Worm (Caenorhabditis elegans): ENCODE results near the gene rga-8.
A peak's percentile ranks its signal among the peaks of the same experiment; 100 is the strongest.

The rga-8 gene

ce11 chrX:5262033-5262432 is 17.5 kb downstream of the rga-8 start:
- TF ChIP-seq fkh-10 (GFP tag; optimal IDR thresholded peaks at IDR 0.05) (no peak), daf-16 (GFP tag; optimal IDR thresholded peaks at IDR 0.05) (no peak), daf-16 (tag; optimal IDR thresholded peaks at IDR 0.05) (peak; percentile 53), aha-1 (tag) (no peak), pqm-1 (tag; optimal IDR thresholded peaks at IDR 0.05) (peak; percentile 80), egl-43 (GFP tag; IDR thresholded peaks at IDR 0.05) (no peak), zip-11 (GFP tag; IDR thresholded peaks at IDR 0.05) (no peak), D1046.2 (GFP tag; IDR thresholded peaks at IDR 0.05) (no peak), dmd-6 (GFP tag; IDR thresholded peaks at IDR 0.05) (peak; percentile 20; the same call in 1 of the 2 replicates), zip-2 (tag; optimal IDR thresholded peaks at IDR 0.05) (no peak), lin-15B (tag; optimal IDR thresholded peaks at IDR 0.05) (no peak), gei-8 (GFP tag; optimal IDR thresholded peaks at IDR 0.05) (no peak), lin-39 (tag; optimal IDR thresholded peaks at IDR 0.05) (no peak), php-3 (GFP tag; IDR thresholded peaks at IDR 0.05) (peak; percentile 85), nhr-11 (tag; optimal IDR thresholded peaks at IDR 0.05) (no peak), F10B5.3 (tag; optimal IDR thresholded peaks at IDR 0.05) (no peak), nhr-76 (tag; optimal IDR thresholded peaks at IDR 0.05) (no peak)

ce11 chrX:5260389-5260788 is 19.2 kb downstream of the rga-8 start:
- TF ChIP-seq lin-15B (tag; optimal IDR thresholded peaks at IDR 0.05) (no peak), egl-43 (GFP tag; IDR thresholded peaks at IDR 0.05) (no peak), lir-3 (tag; optimal IDR thresholded peaks at IDR 0.05) (no peak), hif-1 (tag; optimal IDR thresholded peaks at IDR 0.05) (no peak), Y105C5A.15 (GFP tag; IDR thresholded peaks at IDR 0.05) (no peak), unc-130 (GFP tag; optimal IDR thresholded peaks at IDR 0.05) (no peak), ceh-28 (tag; optimal IDR thresholded peaks at IDR 0.05) (no peak), ces-1 (GFP tag; optimal IDR thresholded peaks at IDR 0.05) (no peak), nhr-237 (tag; optimal IDR thresholded peaks at IDR 0.05) (no peak), tra-1 (GFP tag; IDR thresholded peaks at IDR 0.05) (no peak), mep-1 (tag; optimal IDR thresholded peaks at IDR 0.05) (no peak), ceh-32 (tag; optimal IDR thresholded peaks at IDR 0.05; ENCODE audit: poor library complexity) (no peak), Y5F2A.4 (GFP tag; optimal IDR thresholded peaks at IDR 0.05) (no peak), lin-13 (GFP tag; optimal IDR thresholded peaks at IDR 0.05) (no peak), jun-1 (tag; optimal IDR thresholded peaks at IDR 0.05) (no peak), ztf-11 (tag; optimal IDR thresholded peaks at IDR 0.05) (no peak), fkh-10 (GFP tag; optimal IDR thresholded peaks at IDR 0.05) (no peak), pha-4 (GFP tag; IDR thresholded peaks at IDR 0.05) (no peak), pha-4 (tag; optimal IDR thresholded peaks at IDR 0.05) (no peak), mxl-2 (GFP tag; conservative IDR thresholded peaks at IDR 0.05) (no peak)

- TF ChIP-seq ama-1 (optimal IDR thresholded peaks at IDR 0.05) = no peak
- no peak for TF ChIP-seq lsy-2 (tag; optimal IDR thresholded peaks at IDR 0.05)
- TF ChIP-seq spr-3 (GFP tag; optimal IDR thresholded peaks at IDR 0.05) = no peak
- no peak for TF ChIP-seq nhr-25 (tag; optimal IDR thresholded peaks at IDR 0.05; ENCODE audit: borderline replicate concordance, insufficient read depth)
- TF ChIP-seq Y75B8A.6 (GFP tag; IDR thresholded peaks at IDR 0.05) = no peak
- no peak for TF ChIP-seq ZK546.5 (tag; optimal IDR thresholded peaks at IDR 0.05)
- TF ChIP-seq F26F4.8 (GFP tag; conservative IDR thresholded peaks at IDR 0.05) = no peak
- no peak for TF ChIP-seq Y105C5A.15 (GFP tag; IDR thresholded peaks at IDR 0.05)
- no peak for TF ChIP-seq D1046.2 (GFP tag; IDR thresholded peaks at IDR 0.05)
- no peak for TF ChIP-seq arid-1 (GFP tag; conservative IDR thresholded peaks at IDR 0.05)
- no peak for TF ChIP-seq zfp-2 (tag; optimal IDR thresholded peaks at IDR 0.05)
- no peak for TF ChIP-seq aly-2 (tag; optimal IDR thresholded peaks at IDR 0.05)
Observed at ce11 chrX:5256999-5257398, 22.6 kb downstream of the rga-8 start, which contains the start of gene nspg-12. TSS of gene nspg-12 (plus strand) at chrX:5257299.

Data from whole organism, L4 larva.